Worm (Caenorhabditis elegans): ENCODE results near the gene Y80D3A.8.
A peak's percentile ranks its signal among the peaks of the same experiment; 100 is the strongest.

Gene Y80D3A.8

DNA sequence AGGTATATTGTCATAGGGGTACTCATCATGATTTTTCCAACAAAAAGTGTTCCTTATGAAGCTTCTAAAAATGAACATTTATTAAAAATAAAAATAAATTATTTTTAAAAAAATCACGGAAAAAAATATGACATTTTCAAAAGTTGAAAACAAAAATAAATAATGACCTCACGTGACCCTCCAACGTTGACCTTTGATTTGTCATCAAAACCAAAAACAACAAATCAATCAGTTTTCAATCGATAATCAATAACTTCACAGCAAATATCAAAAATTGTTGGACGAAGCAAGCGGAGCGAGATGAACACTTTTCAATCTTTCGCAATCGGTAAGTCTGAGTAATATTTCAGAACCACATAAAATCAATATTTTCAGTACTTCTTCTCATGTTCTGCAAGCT is at the start of gene Y80D3A.8:
Y80D3A.8 (plus strand) TSS at position 301 of the 400 bp plus-strand sequence.
- no peak for TF ChIP-seq nhr-11 (tag; optimal IDR thresholded peaks at IDR 0.05)
- no peak for TF ChIP-seq nhr-12 (tag; optimal IDR thresholded peaks at IDR 0.05)
- no peak for TF ChIP-seq ZK546.5 (tag; optimal IDR thresholded peaks at IDR 0.05)
- TF ChIP-seq R02D3.7 (tag; optimal IDR thresholded peaks at IDR 0.05) = no peak
- no peak for TF ChIP-seq ztf-1 (GFP tag; conservative IDR thresholded peaks at IDR 0.05)
- TF ChIP-seq C34F6.9 (tag; optimal IDR thresholded peaks at IDR 0.05) = no peak
- TF ChIP-seq ceh-16 (tag; optimal IDR thresholded peaks at IDR 0.05) = no peak
- TF ChIP-seq peb-1 (tag; optimal IDR thresholded peaks at IDR 0.05) = no peak
- TF ChIP-seq mbf-1 (tag; optimal IDR thresholded peaks at IDR 0.05) = no peak
- TF ChIP-seq nhr-10 (tag; optimal IDR thresholded peaks at IDR 0.05) = no peak
- TF ChIP-seq ztf-11 (tag; optimal IDR thresholded peaks at IDR 0.05) = no peak
- TF ChIP-seq lsy-2 (tag; optimal IDR thresholded peaks at IDR 0.05) = no peak
- no peak for TF ChIP-seq lin-11 (tag; optimal IDR thresholded peaks at IDR 0.05)
- no peak for TF ChIP-seq mdl-1 (tag; optimal IDR thresholded peaks at IDR 0.05)

DNA sequence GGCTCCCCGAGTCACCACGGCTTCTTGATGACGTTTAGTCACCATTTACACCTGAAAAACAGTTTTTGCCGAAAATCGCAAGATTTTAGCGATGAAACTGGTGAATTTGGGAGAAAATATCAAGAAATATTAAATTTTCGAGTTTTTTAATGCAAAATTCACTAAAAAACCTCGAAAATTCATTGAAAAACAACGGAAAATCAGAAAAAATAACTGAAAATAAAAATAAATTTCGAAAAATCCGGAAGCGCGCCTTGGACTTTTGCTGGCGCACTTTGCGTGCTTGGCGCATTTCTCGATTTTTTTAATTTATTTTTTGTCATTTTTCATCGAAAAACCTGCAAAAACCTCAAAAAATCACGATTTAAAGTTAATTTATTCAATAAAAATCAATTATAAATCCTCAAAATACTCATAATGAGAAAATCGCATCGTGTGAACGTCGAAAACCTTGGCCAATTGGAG is 45.5 kb upstream of the Y80D3A.8 start, which contains the start of gene emb-4:
emb-4 (minus strand) TSS at position 51 of the 465 bp plus-strand sequence.
- TF ChIP-seq egl-27 (tag; optimal IDR thresholded peaks at IDR 0.05) (no peak), peb-1 (tag; optimal IDR thresholded peaks at IDR 0.05) (no peak), ztf-11 (tag; optimal IDR thresholded peaks at IDR 0.05) (no peak), mbf-1 (tag; optimal IDR thresholded peaks at IDR 0.05) (no peak), zag-1 (tag; optimal IDR thresholded peaks at IDR 0.05) (no peak), ZK546.5 (tag; optimal IDR thresholded peaks at IDR 0.05) (no peak), sma-9 (GFP tag; optimal IDR thresholded peaks at IDR 0.05) (no peak), sma-9 (tag; optimal IDR thresholded peaks at IDR 0.05) (no peak), blmp-1 (tag; optimal IDR thresholded peaks at IDR 0.05; ENCODE audit: insufficient read depth) (no peak), lsy-2 (tag; optimal IDR thresholded peaks at IDR 0.05) (peak; percentile 55 to 71), crh-2 (tag; optimal IDR thresholded peaks at IDR 0.05) (peak; percentile 15), mab-5 (tag; optimal IDR thresholded peaks at IDR 0.05) (no peak), C34F6.9 (tag; optimal IDR thresholded peaks at IDR 0.05) (peak; percentile 66), Y55F3AM.14 (GFP tag; optimal IDR thresholded peaks at IDR 0.05) (no peak), unc-39 (tag; optimal IDR thresholded peaks at IDR 0.05) (no peak), lin-39 (tag; optimal IDR thresholded peaks at IDR 0.05) (no peak), nhr-11 (tag; optimal IDR thresholded peaks at IDR 0.05) (no peak), unc-62 (GFP tag; optimal IDR thresholded peaks at IDR 0.05) (no peak), ceh-16 (tag; optimal IDR thresholded peaks at IDR 0.05) (no peak), sma-3 (GFP tag; optimal IDR thresholded peaks at IDR 0.05) (peak; percentile 17), lin-11 (tag; optimal IDR thresholded peaks at IDR 0.05) (no peak), fos-1 (tag; optimal IDR thresholded peaks at IDR 0.05) (no peak), elt-3 (tag; optimal IDR thresholded peaks at IDR 0.05) (no peak), nhr-6 (tag; optimal IDR thresholded peaks at IDR 0.05) (no peak), nhr-12 (tag; optimal IDR thresholded peaks at IDR 0.05) (no peak), nhr-237 (tag; optimal IDR thresholded peaks at IDR 0.05) (no peak), lin-13 (GFP tag; optimal IDR thresholded peaks at IDR 0.05) (peak; percentile 54), nhr-129 (tag; optimal IDR thresholded peaks at IDR 0.05) (no peak), nhr-77 (tag; optimal IDR thresholded peaks at IDR 0.05) (no peak), F13H6.1 (tag; optimal IDR thresholded peaks at IDR 0.05) (no peak), alr-1 (tag; optimal IDR thresholded peaks at IDR 0.05) (no peak), nhr-21 (tag; optimal IDR thresholded peaks at IDR 0.05) (peak; percentile 12), aly-2 (tag; optimal IDR thresholded peaks at IDR 0.05) (no peak), elt-1 (tag; optimal IDR thresholded peaks at IDR 0.05) (no peak), ceh-82 (tag; optimal IDR thresholded peaks at IDR 0.05) (no peak), skn-1 (tag; optimal IDR thresholded peaks at IDR 0.05) (no peak), ama-1 (optimal IDR thresholded peaks at IDR 0.05) (no peak), unc-55 (GFP tag; optimal IDR thresholded peaks at IDR 0.05) (peak; percentile 48), mdl-1 (tag; optimal IDR thresholded peaks at IDR 0.05) (no peak), nhr-23 (tag; optimal IDR thresholded peaks at IDR 0.05) (no peak), sem-4 (tag; optimal IDR thresholded peaks at IDR 0.05) (no peak), snpc-4 (tag; optimal IDR thresholded peaks at IDR 0.05) (no peak), nhr-10 (tag; optimal IDR thresholded peaks at IDR 0.05) (no peak), ztf-1 (GFP tag; conservative IDR thresholded peaks at IDR 0.05) (no peak), dmd-4 (tag; optimal IDR thresholded peaks at IDR 0.05) (no peak), ztf-4 (tag; optimal IDR thresholded peaks at IDR 0.05) (no peak), nhr-25 (tag; optimal IDR thresholded peaks at IDR 0.05) (no peak), gmeb-1 (tag; optimal IDR thresholded peaks at IDR 0.05) (peak; percentile 79), R02D3.7 (tag; optimal IDR thresholded peaks at IDR 0.05) (peak; percentile 10)

All from whole organism, L2 larva.